Worm (Caenorhabditis elegans) whole organism, L3 larva: ENCODE measurements around the gene bbs-2.

Source experiments
- R02D3.7 ChIP-seq: fragments of 150-350 bp; optimal IDR thresholded peaks from 2 replicates; lab custom pipeline; 2014; ENCODE audit warnings: missing biosample characterization, missing genetic modification characterization
- ZK546.5 ChIP-seq: sonication (generic microtip); optimal IDR thresholded peaks from 2 replicates; lab custom pipeline; 2017; ENCODE audit warnings: missing biosample characterization, missing genetic modification characterization
- aly-2 ChIP-seq: fragments of 150-350 bp; optimal IDR thresholded peaks from 2 replicates; lab custom pipeline; 2014; ENCODE audit warnings: missing biosample characterization, missing genetic modification characterization
- ama-1 ChIP-seq: fragments of 150-350 bp; optimal IDR thresholded peaks from 2 replicates; lab custom pipeline; 2018
- ceh-16 ChIP-seq: sonication (generic microtip); optimal IDR thresholded peaks from 2 replicates; lab custom pipeline; 2017; ENCODE audit warnings: missing biosample characterization, missing genetic modification characterization
- ceh-82 ChIP-seq: fragments of 150-350 bp; optimal IDR thresholded peaks from 2 replicates; lab custom pipeline; 2014; ENCODE audit warnings: missing biosample characterization, missing genetic modification characterization
- daf-12 ChIP-seq: fragments of 150-350 bp; optimal IDR thresholded peaks from 2 replicates; lab custom pipeline; 2014; ENCODE audit warnings: missing biosample characterization, missing genetic modification reagents, missing genetic modification characterization
- egl-27 ChIP-seq: sonication (generic microtip); optimal IDR thresholded peaks from 4 replicates; lab custom pipeline; 2017; ENCODE audit warnings: missing biosample characterization, missing genetic modification reagents, missing genetic modification characterization
- egl-5 ChIP-seq: fragments of 150-350 bp; optimal IDR thresholded peaks from 2 replicates; lab custom pipeline; 2017; ENCODE audit warnings: missing biosample characterization, missing genetic modification reagents, missing genetic modification characterization, inconsistent platforms
- elt-1 ChIP-seq: fragments of 150-350 bp; optimal IDR thresholded peaks from 2 replicates; lab custom pipeline; 2014; ENCODE audit warnings: missing biosample characterization, missing genetic modification characterization
- elt-2 ChIP-seq: sonication (generic microtip); optimal IDR thresholded peaks from 2 replicates; lab custom pipeline; 2016; ENCODE audit warnings: missing genetic modification reagents, mild to moderate bottlenecking, missing genetic modification characterization, missing compliant biosample characterization
- eor-1 ChIP-seq, 2 experiments: fragments of 150-350 bp; optimal IDR thresholded peaks; 2 replicates each; lab custom pipeline; 2014 to 2018; ENCODE audit warnings: missing biosample characterization in 2 of 2, missing genetic modification characterization in 2 of 2
- fkh-10 ChIP-seq: sonication (generic microtip); optimal IDR thresholded peaks from 2 replicates; lab custom pipeline; 2017; ENCODE audit warnings: missing biosample characterization, missing genetic modification reagents, missing genetic modification characterization
- fkh-2 ChIP-seq: fragments of 150-350 bp; optimal IDR thresholded peaks from 2 replicates; lab custom pipeline; 2014; ENCODE audit warnings: missing biosample characterization, missing genetic modification reagents, missing genetic modification characterization
- fos-1 ChIP-seq: fragments of 150-350 bp; optimal IDR thresholded peaks from 2 replicates; lab custom pipeline; 2014; ENCODE audit warnings: missing biosample characterization, missing genetic modification characterization
- hmg-11 ChIP-seq: sonication (generic microtip); optimal IDR thresholded peaks from 2 replicates; lab custom pipeline; 2016; ENCODE audit warnings: missing genetic modification characterization, missing compliant biosample characterization
- jun-1 ChIP-seq: fragments of 150-350 bp; optimal IDR thresholded peaks from 2 replicates; lab custom pipeline; 2014; ENCODE audit warnings: missing biosample characterization, missing genetic modification reagents, missing genetic modification characterization
- lin-15B ChIP-seq: fragments of 150-350 bp; optimal IDR thresholded peaks from 2 replicates; lab custom pipeline; 2014; ENCODE audit warnings: missing biosample characterization, missing genetic modification characterization
- lin-39 ChIP-seq: fragments of 150-350 bp; optimal IDR thresholded peaks from 2 replicates; lab custom pipeline; 2018; ENCODE audit warnings: missing biosample characterization, missing genetic modification reagents, missing genetic modification characterization
- lsy-12 ChIP-seq: sonication (generic microtip); optimal IDR thresholded peaks from 2 replicates; lab custom pipeline; 2016; ENCODE audit warnings: mild to moderate bottlenecking, missing genetic modification characterization, missing compliant biosample characterization
- nhr-11 ChIP-seq: fragments of 150-350 bp; optimal IDR thresholded peaks from 2 replicates; lab custom pipeline; 2014; ENCODE audit warnings: missing biosample characterization, missing genetic modification characterization
- nhr-12 ChIP-seq: fragments of 150-350 bp; optimal IDR thresholded peaks from 2 replicates; lab custom pipeline; 2014; ENCODE audit warnings: missing biosample characterization, missing genetic modification characterization
- nhr-23 ChIP-seq: fragments of 150-350 bp; optimal IDR thresholded peaks from 2 replicates; lab custom pipeline; 2014; ENCODE audit warnings: missing biosample characterization, missing genetic modification reagents, missing genetic modification characterization
- nhr-237 ChIP-seq: fragments of 150-350 bp; optimal IDR thresholded peaks from 2 replicates; lab custom pipeline; 2014; ENCODE audit warnings: missing biosample characterization, missing genetic modification characterization
- nhr-67 ChIP-seq: fragments of 150-350 bp; optimal IDR thresholded peaks from 2 replicates; lab custom pipeline; 2014; ENCODE audit warnings: missing biosample characterization, missing genetic modification characterization
- nhr-76 ChIP-seq: fragments of 150-350 bp; sonication (generic microtip); optimal IDR thresholded peaks from 5 replicates; lab custom pipeline; 2014; ENCODE audit warnings: missing biosample characterization, missing genetic modification characterization
- sea-2 ChIP-seq: fragments of 150-350 bp; sonication (generic microtip); optimal IDR thresholded peaks from 4 replicates; lab custom pipeline; 2014; ENCODE audit warnings: missing biosample characterization, missing genetic modification reagents, missing genetic modification characterization
- skn-1 ChIP-seq: fragments of 150-350 bp; optimal IDR thresholded peaks from 2 replicates; lab custom pipeline; 2014; ENCODE audit warnings: missing biosample characterization, missing genetic modification characterization
- snpc-4 ChIP-seq: fragments of 150-350 bp; optimal IDR thresholded peaks from 2 replicates; lab custom pipeline; 2014; ENCODE audit warnings: missing biosample characterization, missing genetic modification characterization
- unc-39 ChIP-seq: sonication (generic microtip); optimal IDR thresholded peaks from 4 replicates; lab custom pipeline; 2017; ENCODE audit warnings: missing biosample characterization, missing genetic modification characterization
- unc-62 ChIP-seq: fragments of 150-350 bp; sonication (generic microtip); optimal IDR thresholded peaks from 4 replicates; lab custom pipeline; 2014; ENCODE audit warnings: missing biosample characterization, missing genetic modification reagents, missing genetic modification characterization
- zag-1 ChIP-seq: fragments of 150-350 bp; optimal IDR thresholded peaks from 2 replicates; lab custom pipeline; 2014; ENCODE audit warnings: missing biosample characterization, missing genetic modification characterization

Gene bbs-2

ce11 chrIV:7910197-7910735 lies 23.6 kb upstream of the bbs-2 start, which contains the start of the genes npp-27 and ntl-4 (continued):
- no peak for TF ChIP-seq fkh-10 (GFP tag; lab: Kevin White, UChicago)
- no peak for TF ChIP-seq aly-2 (tag; lab: Kevin White, UChicago)
- TF ChIP-seq nhr-11 (tag; lab: Kevin White, UChicago), result no peak
- TF ChIP-seq elt-2 (tag; lab: Kevin White, UChicago), result no peak
- TF ChIP-seq egl-5, result peak; percentile 76
- TF ChIP-seq fos-1 (tag; lab: Kevin White, UChicago), result no peak
- TF ChIP-seq ZK546.5 (tag; lab: Kevin White, UChicago), result no peak
- TF ChIP-seq eor-1 (tag; optimal IDR thresholded peaks at IDR 0.05; lab: Kevin White, UChicago), result no peak
- no peak for TF ChIP-seq R02D3.7 (tag; lab: Kevin White, UChicago)
- no peak for TF ChIP-seq nhr-237 (tag; lab: Kevin White, UChicago)
- TF ChIP-seq nhr-12, result no peak
- TF ChIP-seq hmg-11 (tag; lab: Kevin White, UChicago), result no peak
- TF ChIP-seq jun-1 (tag; lab: Kevin White, UChicago), result no peak
- no peak for TF ChIP-seq egl-27
- TF ChIP-seq nhr-67 (tag; lab: Kevin White, UChicago), result no peak
- no peak for TF ChIP-seq elt-1 (tag; lab: Kevin White, UChicago)

DNA sequence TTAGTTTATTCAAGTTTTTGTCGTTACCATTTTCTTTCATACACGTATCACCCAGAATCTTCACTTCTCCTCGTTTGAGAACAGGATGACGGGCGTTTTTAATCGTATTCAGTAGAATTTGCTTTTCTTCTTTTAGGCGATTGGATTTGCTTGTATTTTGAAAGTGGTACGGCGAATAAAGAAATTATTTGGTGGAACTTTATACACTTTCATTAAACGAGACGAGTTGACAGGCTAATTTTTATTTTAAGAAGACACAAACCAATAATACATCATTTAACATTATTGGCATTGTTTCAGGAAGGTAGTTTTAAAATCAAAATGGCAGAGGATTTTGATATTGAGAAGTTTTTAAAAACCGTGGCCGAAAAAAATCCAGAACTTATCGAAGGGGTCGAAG lies 18.8 kb upstream of the bbs-2 start, which contains the start of gene C49H3.4:
TSS of gene C49H3.4 (plus strand) at position 301 of the 400 bp plus-strand sequence.
- TF ChIP-seq sea-2 (GFP tag; lab: Kevin White, UChicago), result no peak
- no peak for TF ChIP-seq skn-1 (tag; lab: Kevin White, UChicago)

ce11 chrIV:7916907-7917306 lies 16.9 kb upstream of the bbs-2 start:
- TF ChIP-seq zag-1 (tag; lab: Kevin White, UChicago) (no peak), unc-62 (GFP tag; lab: Kevin White, UChicago) (no peak), ama-1 (lab: Kevin White, UChicago) (no peak), fkh-2 (no peak), lin-39 (tag; lab: Kevin White, UChicago) (no peak), ZK546.5 (tag; lab: Kevin White, UChicago) (no peak), ceh-16 (tag; lab: Kevin White, UChicago) (no peak), skn-1 (tag; lab: Kevin White, UChicago) (no peak), nhr-76 (tag; lab: Kevin White, UChicago) (no peak), nhr-12 (no peak), unc-39 (no peak), egl-5 (no peak)

- TF ChIP-seq aly-2 (tag; lab: Kevin White, UChicago), result no peak
- TF ChIP-seq elt-1 (tag; lab: Kevin White, UChicago), result no peak
- no peak for TF ChIP-seq nhr-76 (tag; lab: Kevin White, UChicago)
- no peak for TF ChIP-seq ceh-16 (tag; lab: Kevin White, UChicago)
- no peak for TF ChIP-seq fkh-2
- no peak for TF ChIP-seq ceh-82 (tag; lab: Kevin White, UChicago)
- TF ChIP-seq lin-15B (tag; lab: Kevin White, UChicago), result no peak
- TF ChIP-seq nhr-11 (tag; lab: Kevin White, UChicago), result no peak
- TF ChIP-seq nhr-23 (tag; lab: Kevin White, UChicago), result no peak
- TF ChIP-seq daf-12 (tag; lab: Kevin White, UChicago), result no peak
- TF ChIP-seq lsy-12 (tag; lab: Kevin White, UChicago), result no peak
- no peak for TF ChIP-seq hmg-11 (tag; lab: Kevin White, UChicago)
- no peak for TF ChIP-seq nhr-237 (tag; lab: Kevin White, UChicago)
- no peak for TF ChIP-seq skn-1 (tag; lab: Kevin White, UChicago)
- TF ChIP-seq fos-1 (tag; lab: Kevin White, UChicago), result no peak
- TF ChIP-seq fkh-10 (GFP tag; lab: Kevin White, UChicago), result no peak
- no peak for TF ChIP-seq snpc-4 (tag; lab: Kevin White, UChicago)
Measured at ce11 chrIV:7917881-7918280, 16.0 kb upstream of the bbs-2 start.

ce11 chrIV:7920126-7920525 lies 13.7 kb upstream of the bbs-2 start, which contains the start of gene C49H3.16:
C49H3.16 (plus strand) TSS chrIV:7920426.
- no peak for TF ChIP-seq nhr-76 (tag; lab: Kevin White, UChicago)
